Worm (Caenorhabditis elegans) whole organism, midembryonic: Measurements from ENCODE around the gene selt-1.2.

Source experiments
- T22C8.4 ChIP-seq: fragments of 200-800 bp; sonication (Bioruptor generic); IDR thresholded peaks from 2 replicates; pipeline ENCODE4 v1.3.6; 2022; ENCODE audit warnings: missing genetic modification characterization, missing compliant biosample characterization
- cog-1 ChIP-seq: sonication (generic microtip); optimal IDR thresholded peaks from 2 replicates; lab custom pipeline; 2016; ENCODE audit warnings: missing genetic modification characterization, missing compliant biosample characterization
- flt-1 ChIP-seq: fragments of 200-800 bp; sonication (Bioruptor generic); IDR thresholded peaks from 2 replicates; pipeline ENCODE4 v1.3.6; 2022; ENCODE audit warnings: missing genetic modification characterization, missing compliant biosample characterization
- klf-2 ChIP-seq: fragments of 200-800 bp; sonication (Bioruptor generic); conservative IDR thresholded peaks from 2 replicates; pipeline ENCODE4 v1.3.6; 2022; ENCODE audit warnings: missing genetic modification reagents, missing genetic modification characterization, missing compliant biosample characterization
- med-1 ChIP-seq: sonication (generic microtip); optimal IDR thresholded peaks from 2 replicates; lab custom pipeline; 2017; ENCODE audit warnings: missing genetic modification characterization, mild to moderate bottlenecking, missing compliant biosample characterization, antibody characterized with exemption, missing genetic modification reagents; ENCODE audit not compliant: insufficient read depth
- ref-1 ChIP-seq: fragments of 200-800 bp; sonication (Bioruptor generic); conservative IDR thresholded peaks from 2 replicates; pipeline ENCODE4 v1.3.6; 2022; ENCODE audit warnings: missing genetic modification reagents, missing genetic modification characterization, missing compliant biosample characterization
- tab-1 ChIP-seq: fragments of 200-800 bp; sonication (Bioruptor generic); IDR thresholded peaks from 2 replicates; pipeline ENCODE4 v1.3.6; 2022; ENCODE audit warnings: missing genetic modification characterization, missing compliant biosample characterization
- ztf-23 ChIP-seq: fragments of 200-800 bp; sonication (Bioruptor generic); IDR thresholded peaks from 2 replicates; pipeline ENCODE4 v1.3.6; 2022; ENCODE audit warnings: missing genetic modification reagents, missing genetic modification characterization, missing compliant biosample characterization
- ztf-29 ChIP-seq: fragments of 200-800 bp; sonication (Bioruptor generic); IDR thresholded peaks from 2 replicates; pipeline ENCODE4 v1.3.6; 2022; ENCODE audit warnings: missing genetic modification reagents, missing genetic modification characterization, missing compliant biosample characterization

selt-1.2 gene

DNA sequence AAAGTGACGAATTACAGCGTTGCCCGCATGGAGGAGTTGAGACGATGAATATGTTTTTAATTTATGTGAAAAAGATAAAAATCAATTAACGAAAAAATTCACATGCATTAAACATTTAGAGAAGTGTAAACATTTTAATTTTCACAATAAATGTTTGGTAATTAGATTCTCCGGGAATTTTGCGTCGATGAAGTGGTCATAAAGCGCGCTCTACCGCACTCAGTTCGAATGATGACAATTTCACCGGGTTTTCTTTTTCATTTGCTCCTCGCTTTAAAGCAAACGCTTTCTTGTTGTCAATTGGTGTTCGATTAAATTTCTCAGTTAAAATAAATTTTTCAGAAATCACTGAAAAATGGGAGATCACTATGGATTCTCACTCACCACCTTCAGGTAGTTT lies 22.9 kb upstream of the selt-1.2 start, which contains the start of the genes D1054.1 and pas-2:
D1054.1 (minus strand) TSS at position 192 of the 400 bp plus-strand sequence.
pas-2 (plus strand) TSS at position 343 of the 400 bp plus-strand sequence.
- TF ChIP-seq T22C8.4 (GFP tag; lab: Robert Waterston, UW) (no peak), med-1 (GFP tag; lab: Kevin White, UChicago) (no peak), flt-1 (GFP tag; lab: Robert Waterston, UW) (no peak), ztf-23 (GFP tag; lab: Robert Waterston, UW) (no peak), tab-1 (GFP tag; lab: Robert Waterston, UW) (no peak), klf-2 (GFP tag; lab: Robert Waterston, UW) (no peak), ref-1 (no peak), ztf-29 (GFP tag; lab: Robert Waterston, UW) (no peak), cog-1 (tag; lab: Kevin White, UChicago) (no peak)

DNA sequence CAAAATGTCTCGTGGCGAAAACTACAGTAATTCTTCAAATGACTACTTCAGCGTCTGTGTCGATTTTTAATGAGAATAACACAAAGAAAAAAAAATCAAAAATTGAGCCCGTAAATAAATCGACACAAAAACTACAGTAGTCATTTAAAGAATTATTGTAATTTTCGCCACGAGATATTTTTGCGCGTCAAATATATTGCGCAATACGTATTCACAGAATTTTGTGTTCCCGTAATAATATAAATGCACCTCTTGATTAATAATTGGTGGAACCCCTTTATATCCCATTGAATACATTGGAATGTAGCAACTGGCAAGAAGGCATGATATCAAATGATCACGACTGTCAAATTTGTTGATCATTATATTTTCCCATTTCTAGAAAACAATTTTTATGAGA lies 21.7 kb upstream of the selt-1.2 start:
- no peak for TF ChIP-seq klf-2 (GFP tag; lab: Robert Waterston, UW)
- TF ChIP-seq ztf-23 (GFP tag; lab: Robert Waterston, UW): no peak
- TF ChIP-seq ref-1: no peak
- TF ChIP-seq T22C8.4 (GFP tag; lab: Robert Waterston, UW): no peak
- no peak for TF ChIP-seq med-1 (GFP tag; lab: Kevin White, UChicago)
- no peak for TF ChIP-seq ztf-29 (GFP tag; lab: Robert Waterston, UW)
- no peak for TF ChIP-seq tab-1 (GFP tag; lab: Robert Waterston, UW)
- TF ChIP-seq cog-1 (tag; lab: Kevin White, UChicago): no peak

DNA sequence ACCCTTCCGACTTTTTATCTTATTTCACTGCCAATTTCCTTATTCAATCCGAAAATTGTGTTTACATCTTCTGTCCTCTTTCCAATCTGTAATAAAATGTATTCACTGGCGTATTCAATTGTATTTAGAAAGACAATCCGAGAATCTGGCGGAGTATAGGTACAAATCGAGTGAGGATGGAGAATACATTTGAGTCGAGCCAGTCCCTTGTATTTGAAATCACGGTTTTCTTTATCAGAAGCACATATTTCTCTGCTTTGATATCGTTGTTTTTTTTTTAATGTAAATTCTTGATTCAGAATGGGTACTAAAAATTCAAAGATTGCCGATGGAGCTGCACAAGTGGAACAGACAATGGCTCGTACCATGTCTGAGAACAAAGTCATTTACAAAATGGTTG lies 16.9 kb upstream of the selt-1.2 start, which contains the start of gene ocr-1:
ocr-1 (plus strand) TSS at position 301 of the 400 bp plus-strand sequence.
- no peak for TF ChIP-seq ztf-29 (GFP tag; lab: Robert Waterston, UW)

ce11 chrV:10762695-10763094 lies 15.5 kb upstream of the selt-1.2 start, which contains the start of gene sre-6:
TSS of gene sre-6 (minus strand) at chrV:10762795.
- no peak for TF ChIP-seq cog-1 (tag; lab: Kevin White, UChicago)
- no peak for TF ChIP-seq T22C8.4 (GFP tag; lab: Robert Waterston, UW)
- TF ChIP-seq ztf-29 (GFP tag; lab: Robert Waterston, UW): no peak
- TF ChIP-seq klf-2 (GFP tag; lab: Robert Waterston, UW): no peak
- TF ChIP-seq flt-1 (GFP tag; lab: Robert Waterston, UW): no peak
- TF ChIP-seq ztf-23 (GFP tag; lab: Robert Waterston, UW): no peak
- TF ChIP-seq tab-1 (GFP tag; lab: Robert Waterston, UW): no peak
- TF ChIP-seq med-1 (GFP tag; lab: Kevin White, UChicago): no peak
- TF ChIP-seq ref-1: no peak

DNA sequence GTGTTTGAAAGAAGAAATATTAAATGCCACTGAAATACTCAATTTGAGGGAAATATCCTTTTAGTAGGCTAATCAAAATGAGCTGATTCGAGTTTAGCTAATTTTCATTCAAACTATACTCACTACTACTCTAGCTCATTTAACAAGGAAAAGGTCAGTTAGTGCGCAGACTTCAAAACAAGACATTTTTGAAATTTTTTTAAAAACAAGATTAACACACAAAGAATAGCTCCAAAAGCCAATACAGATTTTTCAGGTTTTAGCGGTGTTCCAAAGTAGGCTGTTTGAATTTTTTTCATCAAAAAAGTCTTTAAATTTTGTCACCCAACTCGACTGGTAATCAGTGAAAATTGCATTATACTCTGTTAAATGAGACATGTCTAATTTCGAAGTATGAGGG lies 13.7 kb upstream of the selt-1.2 start:
- no peak for TF ChIP-seq T22C8.4 (GFP tag; lab: Robert Waterston, UW)

DNA sequence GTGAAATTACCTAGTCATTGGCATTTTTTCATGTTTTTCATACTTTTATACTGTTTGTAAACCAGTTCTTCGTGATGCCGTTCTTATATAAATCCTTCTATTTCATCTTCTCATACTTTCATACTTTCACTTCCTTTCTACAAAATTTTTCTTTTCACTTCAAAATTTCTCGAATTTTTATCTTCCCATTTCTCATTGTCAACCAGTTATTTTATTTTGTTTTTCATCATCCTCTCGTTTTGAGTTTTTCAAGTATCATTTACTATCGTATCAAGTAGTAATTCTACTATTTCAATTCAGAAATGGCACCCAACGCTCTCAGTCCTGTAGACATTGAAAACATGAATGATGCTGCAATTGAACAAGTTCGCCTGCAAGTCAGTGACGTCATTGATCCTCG lies 11.5 kb upstream of the selt-1.2 start, which contains the start of gene F28H7.8:
F28H7.8 (plus strand) TSS at position 301 of the 400 bp plus-strand sequence.
- TF ChIP-seq tab-1 (GFP tag; lab: Robert Waterston, UW) (no peak), cog-1 (tag; lab: Kevin White, UChicago) (no peak), ref-1 (no peak), med-1 (GFP tag; lab: Kevin White, UChicago) (no peak), T22C8.4 (GFP tag; lab: Robert Waterston, UW) (no peak), klf-2 (GFP tag; lab: Robert Waterston, UW) (no peak), ztf-29 (GFP tag; lab: Robert Waterston, UW) (no peak), ztf-23 (GFP tag; lab: Robert Waterston, UW) (no peak), flt-1 (GFP tag; lab: Robert Waterston, UW) (no peak)

- no peak for TF ChIP-seq ztf-23 (GFP tag; lab: Robert Waterston, UW)
- TF ChIP-seq T22C8.4 (GFP tag; lab: Robert Waterston, UW): no peak
- no peak for TF ChIP-seq ref-1
- TF ChIP-seq ztf-29 (GFP tag; lab: Robert Waterston, UW): no peak
- TF ChIP-seq klf-2 (GFP tag; lab: Robert Waterston, UW): no peak
- no peak for TF ChIP-seq cog-1 (tag; lab: Kevin White, UChicago)
- TF ChIP-seq tab-1 (GFP tag; lab: Robert Waterston, UW): no peak
- no peak for TF ChIP-seq med-1 (GFP tag; lab: Kevin White, UChicago)
- TF ChIP-seq flt-1 (GFP tag; lab: Robert Waterston, UW): no peak
These were observed 10.0 kb upstream of the selt-1.2 start for ce11 chrV:10757128-10757527.

DNA sequence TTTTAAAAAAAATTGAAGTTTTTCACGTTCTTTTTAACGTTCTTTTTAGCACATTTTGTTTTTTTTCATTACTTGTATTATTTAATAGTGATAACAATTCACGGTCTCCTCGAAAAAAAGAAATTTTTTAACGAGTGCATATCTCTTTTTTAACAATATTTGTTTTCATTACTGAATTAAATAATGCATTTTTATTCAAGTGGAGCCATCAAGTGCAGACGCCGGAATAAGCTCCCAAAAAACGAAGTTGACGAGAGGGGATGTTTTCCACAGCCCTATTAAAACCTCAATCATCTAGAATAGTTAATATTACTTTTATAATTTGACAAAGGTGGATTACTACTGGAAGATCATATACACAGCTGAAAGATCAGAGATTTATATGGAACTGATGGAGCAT lies 9.5 kb upstream of the selt-1.2 start, which contains the start of gene irld-6:
irld-6 (minus strand) TSS at position 101 of the 400 bp plus-strand sequence.
- TF ChIP-seq ztf-23 (GFP tag; lab: Robert Waterston, UW) (no peak), ztf-29 (GFP tag; lab: Robert Waterston, UW) (no peak), tab-1 (GFP tag; lab: Robert Waterston, UW) (no peak)

- no peak for TF ChIP-seq med-1 (GFP tag; lab: Kevin White, UChicago)
- no peak for TF ChIP-seq cog-1 (tag; lab: Kevin White, UChicago)
- TF ChIP-seq tab-1 (GFP tag; lab: Robert Waterston, UW): no peak
- no peak for TF ChIP-seq ztf-23 (GFP tag; lab: Robert Waterston, UW)
These were observed 6.9 kb upstream of the selt-1.2 start, which contains the start of gene F28H7.7 for ce11 chrV:10754050-10754449. TSS of gene F28H7.7 (minus strand) at chrV:10754150.

DNA sequence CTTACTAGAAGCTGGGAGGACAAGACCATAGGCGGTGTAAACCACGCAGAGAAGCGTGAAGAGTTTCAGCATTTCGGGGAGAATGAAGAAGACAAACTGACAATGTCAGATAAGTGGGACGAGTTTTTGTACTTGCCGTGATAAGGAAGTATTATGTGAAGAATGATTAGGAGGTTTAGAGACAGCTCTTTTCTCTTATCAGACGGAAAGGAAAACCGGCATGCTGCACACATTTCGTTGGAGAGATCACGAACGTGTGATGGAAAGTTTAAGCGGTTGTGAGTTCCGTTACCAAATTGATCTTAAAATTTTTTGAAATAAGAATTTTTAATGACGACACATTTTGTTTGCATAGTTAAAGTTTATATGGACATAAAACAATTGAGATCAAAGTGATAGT lies 3.5 kb upstream of the selt-1.2 start, which contains the start of gene F28H7.3:
F28H7.3 (minus strand) TSS at position 159 of the 400 bp plus-strand sequence.
- TF ChIP-seq tab-1 (GFP tag; lab: Robert Waterston, UW) (no peak), ref-1 (no peak), med-1 (GFP tag; lab: Kevin White, UChicago) (no peak), cog-1 (tag; lab: Kevin White, UChicago) (no peak), ztf-29 (GFP tag; lab: Robert Waterston, UW) (no peak), klf-2 (GFP tag; lab: Robert Waterston, UW) (no peak), flt-1 (GFP tag; lab: Robert Waterston, UW) (no peak), ztf-23 (GFP tag; lab: Robert Waterston, UW) (no peak), T22C8.4 (GFP tag; lab: Robert Waterston, UW) (no peak)
